Fruit fly (Drosophila melanogaster) whole organism, adult: ENCODE data around the gene RanGAP.

Source experiments
- CG11617 ChIP-seq: fragments of 200-800 bp; sonication (Bioruptor generic); optimal IDR thresholded peaks from 2 replicates; lab custom pipeline; 2017; ENCODE audit warnings: mild to moderate bottlenecking, missing biosample characterization, missing genetic modification reagents, missing genetic modification characterization
- CG12768 ChIP-seq: fragments of 200-800 bp; sonication (Bioruptor generic); optimal IDR thresholded peaks from 2 replicates; lab custom pipeline; 2017; ENCODE audit warnings: missing biosample characterization, missing genetic modification characterization, mild to moderate bottlenecking, moderate library complexity, missing genetic modification reagents
- CG14711 ChIP-seq: fragments of 200-800 bp; sonication (Bioruptor generic); optimal IDR thresholded peaks from 2 replicates; lab custom pipeline; 2018; ENCODE audit warnings: missing biosample characterization, mild to moderate bottlenecking, missing genetic modification characterization, moderate library complexity
- CG1620 ChIP-seq: fragments of 200-800 bp; sonication (Bioruptor generic); optimal IDR thresholded peaks from 2 replicates; lab custom pipeline; 2016; ENCODE audit warnings: missing biosample characterization, missing genetic modification characterization
- CG33017 ChIP-seq: fragments of 200-800 bp; sonication (Bioruptor generic); optimal IDR thresholded peaks from 2 replicates; lab custom pipeline; 2018; ENCODE audit warnings: missing biosample characterization, mild to moderate bottlenecking, missing genetic modification characterization, moderate library complexity
- CG5204 ChIP-seq: fragments of 200-800 bp; sonication (Bioruptor generic); optimal IDR thresholded peaks from 2 replicates; lab custom pipeline; 2016; ENCODE audit warnings: missing biosample characterization, missing genetic modification characterization
- CG7045 ChIP-seq: fragments of 200-800 bp; sonication (Bioruptor generic); optimal IDR thresholded peaks from 2 replicates; lab custom pipeline; 2017; ENCODE audit warnings: missing biosample characterization, mild to moderate bottlenecking, missing genetic modification characterization
- CG7101 ChIP-seq: fragments of 200-800 bp; sonication (Bioruptor generic); optimal IDR thresholded peaks from 2 replicates; lab custom pipeline; 2018; ENCODE audit warnings: missing biosample characterization, mild to moderate bottlenecking, missing genetic modification characterization, moderate library complexity
- Clk ChIP-seq: fragments of 200-800 bp; sonication (Bioruptor generic); optimal IDR thresholded peaks from 2 replicates; lab custom pipeline; 2017; ENCODE audit warnings: missing biosample characterization, missing genetic modification characterization
- Crg-1 ChIP-seq: fragments of 200-800 bp; sonication (Bioruptor generic); optimal IDR thresholded peaks from 2 replicates; lab custom pipeline; 2016; ENCODE audit warnings: missing biosample characterization, missing genetic modification characterization
- Hr96 ChIP-seq: fragments of 200-800 bp; sonication (Bioruptor generic); optimal IDR thresholded peaks from 2 replicates; lab custom pipeline; 2016; ENCODE audit warnings: missing biosample characterization, missing genetic modification characterization
- Mnt ChIP-seq: fragments of 200-800 bp; sonication (Bioruptor generic); optimal IDR thresholded peaks from 2 replicates; lab custom pipeline; 2016; ENCODE audit warnings: missing biosample characterization, mild to moderate bottlenecking, missing genetic modification characterization
- bab1 ChIP-seq: fragments of 200-800 bp; sonication (Bioruptor generic); optimal IDR thresholded peaks from 3 replicates; lab custom pipeline; 2019; ENCODE audit warnings: missing biosample characterization, mild to moderate bottlenecking, missing genetic modification characterization, moderate library complexity
- cic ChIP-seq: fragments of 200-800 bp; sonication (Bioruptor generic); optimal IDR thresholded peaks from 2 replicates; lab custom pipeline; 2017; ENCODE audit warnings: missing biosample characterization, mild to moderate bottlenecking, missing genetic modification characterization, moderate library complexity
- cnc ChIP-seq, 2 experiments: fragments of >200 bp; optimal IDR thresholded peaks; 2 replicates each; lab custom pipeline; 2017
- kay ChIP-seq: fragments of 200-800 bp; sonication (Bioruptor generic); peaks from one replicate; lab custom pipeline; 2016; ENCODE audit warnings: missing biosample characterization, missing genetic modification characterization, borderline replicate concordance
- ovo ChIP-seq: fragments of 200-800 bp; sonication (Bioruptor generic); optimal IDR thresholded peaks from 2 replicates; lab custom pipeline; 2016; ENCODE audit warnings: missing biosample characterization, missing genetic modification characterization
- pad ChIP-seq: fragments of 200-800 bp; sonication (Bioruptor generic); optimal IDR thresholded peaks from 3 replicates; lab custom pipeline; 2017; ENCODE audit warnings: missing biosample characterization, missing genetic modification characterization, mild to moderate bottlenecking, moderate library complexity, missing genetic modification reagents
- tj ChIP-seq: fragments of 200-800 bp; sonication (Bioruptor generic); optimal IDR thresholded peaks from 3 replicates; lab custom pipeline; 2017; ENCODE audit warnings: missing biosample characterization, mild to moderate bottlenecking, missing genetic modification characterization, moderate library complexity
- toe ChIP-seq: fragments of 200-800 bp; sonication (Bioruptor generic); optimal IDR thresholded peaks from 2 replicates; lab custom pipeline; 2016; ENCODE audit warnings: missing biosample characterization, missing genetic modification characterization

RanGAP gene

DNA sequence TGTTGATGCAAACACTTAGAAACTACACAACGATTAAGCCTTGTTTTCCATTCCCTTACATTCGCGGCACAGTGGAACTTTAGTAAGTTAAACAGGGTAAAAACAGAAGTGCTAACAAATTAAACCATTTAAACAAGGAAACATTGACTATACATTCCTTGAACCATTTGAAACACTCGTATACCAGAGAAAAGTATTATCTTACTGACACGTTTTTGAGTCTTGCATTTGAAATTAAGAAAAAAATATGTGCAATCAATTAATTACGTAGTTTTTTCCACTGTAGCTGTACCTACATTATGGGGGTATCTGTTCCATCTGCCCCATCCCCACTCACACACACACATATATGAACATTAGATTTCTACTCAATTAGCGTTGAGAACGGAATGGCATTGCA is 8.5 kb upstream of the RanGAP start:
- TF ChIP-seq CG1620 (GFP tag; lab: Kevin White, UChicago) (no peak), CG12768 (GFP tag; lab: Kevin White, UChicago) (peak; percentile 76), pad (GFP tag; lab: Kevin White, UChicago) (peak; percentile 33), ovo (peak; percentile 3), CG11617 (GFP tag; lab: Kevin White, UChicago) (peak; percentile 20), Crg-1 (GFP tag; lab: Kevin White, UChicago) (peak; percentile 20), Mnt (GFP tag; lab: Kevin White, UChicago) (peak; percentile 25), CG14711 (peak; percentile 60), toe (GFP tag; lab: Kevin White, UChicago) (peak; percentile 64), cnc (optimal IDR thresholded peaks at IDR 0.05; lab: Kevin White, UChicago) (no peak), tj (GFP tag; lab: Kevin White, UChicago) (peak; percentile 67), Hr96 (peak; percentile 60), CG7101 (peak; percentile 62), CG33017 (tag; lab: Kevin White, UChicago) (peak; percentile 71), Clk (peak; percentile 31), CG7045 (GFP tag; lab: Kevin White, UChicago) (peak; percentile 31), cic (GFP tag; lab: Kevin White, UChicago) (peak; percentile 36), bab1 (peak; percentile 2), CG5204 (GFP tag; lab: Kevin White, UChicago) (peak; percentile 52), kay (GFP tag; lab: Kevin White, UChicago) (peak; percentile 85)

DNA sequence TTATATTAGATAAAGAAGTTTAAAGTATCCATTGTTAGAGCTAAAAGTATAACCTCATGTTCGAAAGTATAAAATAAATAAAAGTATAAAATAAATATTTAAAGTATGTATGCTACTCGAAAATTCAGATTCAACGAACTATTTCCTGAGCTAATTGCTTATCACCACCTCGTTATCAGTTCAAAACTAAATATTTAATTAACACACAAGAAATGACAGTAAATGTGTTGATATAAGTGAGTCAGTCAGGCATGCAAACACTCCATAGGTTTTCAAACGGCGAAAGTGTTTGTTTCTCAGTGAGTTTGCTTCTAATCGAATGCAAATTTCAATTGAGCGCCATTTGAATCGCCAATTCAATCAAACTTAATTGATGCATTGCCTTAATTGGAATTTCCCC is 7.5 kb upstream of the RanGAP start:
- TF ChIP-seq kay (GFP tag; lab: Kevin White, UChicago), result no peak
- peak; percentile 11 for TF ChIP-seq CG12768 (GFP tag; lab: Kevin White, UChicago)
- peak; percentile 66 for TF ChIP-seq CG33017 (tag; lab: Kevin White, UChicago)
- no peak for TF ChIP-seq CG5204 (GFP tag; lab: Kevin White, UChicago)
- peak; percentile 6 for TF ChIP-seq toe (GFP tag; lab: Kevin White, UChicago)
- no peak for TF ChIP-seq bab1
- TF ChIP-seq cnc (optimal IDR thresholded peaks at IDR 0.05; lab: Kevin White, UChicago), result no peak
- TF ChIP-seq pad (GFP tag; lab: Kevin White, UChicago), result peak; percentile 26
- peak; percentile 72 for TF ChIP-seq CG7101
- TF ChIP-seq tj (GFP tag; lab: Kevin White, UChicago), result no peak
- TF ChIP-seq CG14711, result peak; percentile 10
- no peak for TF ChIP-seq Clk
- peak; percentile 40 for TF ChIP-seq CG11617 (GFP tag; lab: Kevin White, UChicago)
- peak; percentile 57 for TF ChIP-seq CG7045 (GFP tag; lab: Kevin White, UChicago)
- TF ChIP-seq Mnt (GFP tag; lab: Kevin White, UChicago), result no peak
- TF ChIP-seq cic (GFP tag; lab: Kevin White, UChicago), result peak; percentile 89
- no peak for TF ChIP-seq CG1620 (GFP tag; lab: Kevin White, UChicago)
- peak; percentile 34 for TF ChIP-seq ovo
- TF ChIP-seq Crg-1 (GFP tag; lab: Kevin White, UChicago), result no peak
- TF ChIP-seq Hr96, result no peak

DNA sequence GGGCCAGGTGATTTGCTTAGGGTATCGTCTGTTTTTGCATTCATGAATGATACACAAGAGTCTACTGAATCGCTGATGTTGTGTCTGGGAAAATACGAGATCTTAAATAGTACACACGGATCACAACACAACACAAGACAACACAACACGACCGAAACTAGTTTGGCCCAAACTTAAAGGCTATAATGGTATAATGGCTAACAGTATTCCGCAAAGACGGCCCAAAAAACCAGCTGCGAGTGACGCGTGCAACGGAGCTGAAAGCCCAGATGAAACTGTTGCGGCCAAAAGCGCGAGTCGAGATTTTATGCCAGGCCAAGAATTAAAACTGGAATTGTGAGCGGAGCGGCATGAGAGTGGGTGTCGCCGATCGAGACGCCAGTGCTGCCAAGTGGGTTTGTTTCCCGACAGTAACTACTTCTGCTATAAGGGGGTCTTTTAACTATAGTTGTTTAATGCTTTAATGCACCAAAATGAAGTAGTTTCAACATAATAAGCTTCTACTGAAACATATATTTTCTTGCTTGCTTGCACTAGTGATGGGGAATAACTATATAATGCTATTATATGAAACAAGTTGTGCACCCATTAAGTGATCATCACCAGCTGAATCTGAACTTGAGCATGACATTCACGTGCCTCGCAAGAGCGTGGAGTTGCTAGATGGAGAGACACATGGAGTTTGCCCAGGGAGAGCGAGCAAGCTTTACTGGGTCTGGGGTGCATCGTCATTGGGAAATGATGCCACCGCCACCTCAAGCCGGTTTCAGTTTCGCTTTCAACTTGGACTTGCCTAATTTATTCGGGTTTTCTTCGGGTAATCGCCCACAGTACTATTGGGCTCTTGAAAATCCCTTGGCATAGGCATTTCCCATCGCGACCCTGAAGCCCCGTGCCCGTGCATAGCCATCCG is 2.8 kb upstream of the RanGAP start:
- TF ChIP-seq CG12768 (GFP tag; lab: Kevin White, UChicago), result no peak
- no peak for TF ChIP-seq CG33017 (tag; lab: Kevin White, UChicago)
- TF ChIP-seq CG7045 (GFP tag; lab: Kevin White, UChicago), result no peak
- no peak for TF ChIP-seq cic (GFP tag; lab: Kevin White, UChicago)
- TF ChIP-seq CG11617 (GFP tag; lab: Kevin White, UChicago), result no peak
- no peak for TF ChIP-seq Mnt (GFP tag; lab: Kevin White, UChicago)
- TF ChIP-seq kay (GFP tag; lab: Kevin White, UChicago), result no peak
- TF ChIP-seq cnc (optimal IDR thresholded peaks at IDR 0.05; lab: Kevin White, UChicago), result no peak
- TF ChIP-seq Clk, result no peak
- no peak for TF ChIP-seq Hr96
- no peak for TF ChIP-seq CG7101
- no peak for TF ChIP-seq bab1
- no peak for TF ChIP-seq CG14711
- no peak for TF ChIP-seq Crg-1 (GFP tag; lab: Kevin White, UChicago)
- no peak for TF ChIP-seq CG1620 (GFP tag; lab: Kevin White, UChicago)
- TF ChIP-seq ovo, result no peak
- no peak for TF ChIP-seq CG5204 (GFP tag; lab: Kevin White, UChicago)
- TF ChIP-seq toe (GFP tag; lab: Kevin White, UChicago), result no peak
- TF ChIP-seq tj (GFP tag; lab: Kevin White, UChicago), result no peak
- no peak for TF ChIP-seq pad (GFP tag; lab: Kevin White, UChicago)

DNA sequence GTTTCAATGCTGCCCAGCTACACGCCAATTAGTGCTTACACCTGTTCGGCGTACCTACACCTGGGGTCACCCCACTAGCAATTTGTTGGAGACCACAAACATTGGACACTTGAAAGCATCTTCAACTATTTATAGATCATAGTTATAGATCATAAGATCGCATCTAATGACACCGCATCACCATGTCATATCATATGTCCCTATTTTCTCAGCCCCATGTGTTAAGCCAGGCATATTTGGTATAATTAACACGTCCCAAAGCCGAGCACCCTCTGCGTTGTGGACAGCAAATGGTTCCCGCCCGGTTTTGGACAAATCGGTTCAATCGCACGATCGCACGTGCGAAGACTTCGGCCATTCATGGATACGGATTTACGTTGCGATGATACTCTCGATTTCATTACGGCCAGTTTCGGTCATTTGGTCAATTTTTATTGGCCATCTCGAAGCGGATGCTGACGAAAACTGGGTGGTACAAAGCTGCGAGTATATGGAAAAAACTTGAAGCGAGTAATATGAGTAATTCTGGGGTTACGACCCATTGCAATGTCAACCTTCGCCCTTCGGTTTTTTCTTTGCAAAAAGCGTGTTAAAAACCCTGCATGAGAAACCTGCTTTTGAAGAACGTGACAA is 2.0 kb upstream of the RanGAP start:
- TF ChIP-seq CG7101, result peak; percentile 22
- no peak for TF ChIP-seq pad (GFP tag; lab: Kevin White, UChicago)
- TF ChIP-seq CG1620 (GFP tag; lab: Kevin White, UChicago), result peak; percentile 5

DNA sequence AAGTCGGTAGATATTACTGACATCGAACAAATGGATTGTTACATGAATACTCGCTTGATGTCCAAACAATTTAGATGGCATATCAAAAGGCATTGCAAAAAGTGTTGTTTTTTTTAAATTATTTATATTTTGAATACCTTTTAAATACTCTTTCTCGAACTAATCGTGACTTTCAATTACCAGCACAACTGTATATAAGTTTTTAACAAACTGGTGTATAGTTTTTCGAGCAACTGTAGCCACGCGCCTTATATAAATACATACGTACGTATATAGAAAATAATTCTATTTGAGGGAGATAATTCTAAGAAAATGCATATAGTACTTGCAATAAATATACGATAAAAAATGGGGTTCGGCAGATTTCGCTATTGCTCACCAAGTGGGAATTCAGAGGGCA is 1.5 kb upstream of the RanGAP start:
- TF ChIP-seq kay (GFP tag; lab: Kevin White, UChicago), result peak; percentile 94
- no peak for TF ChIP-seq CG33017 (tag; lab: Kevin White, UChicago)
- TF ChIP-seq bab1, result no peak
- no peak for TF ChIP-seq toe (GFP tag; lab: Kevin White, UChicago)
- TF ChIP-seq CG11617 (GFP tag; lab: Kevin White, UChicago), result no peak
- TF ChIP-seq cnc (optimal IDR thresholded peaks at IDR 0.05; lab: Kevin White, UChicago), result no peak
